Fruit fly (Drosophila melanogaster) whole organism, embryonic: ENCODE measurements around the gene CG9444.
A peak's percentile ranks its signal among the peaks of the same experiment; 100 is the strongest.

Experiments used
- Atf3 ChIP-seq: fragments of 200-800 bp; sonication (Bioruptor generic); optimal IDR thresholded peaks from 3 replicates; lab custom pipeline; 2016; ENCODE audit warnings: missing biosample characterization, missing genetic modification characterization
- Atf6 ChIP-seq: fragments of 200-800 bp; sonication (Bioruptor generic); IDR thresholded peaks from 2 replicates; pipeline ENCODE4 v1.3.6; 2022; ENCODE audit warnings: missing biosample characterization, missing genetic modification characterization
- Awh ChIP-seq: fragments of 200-800 bp; sonication (Bioruptor generic); IDR thresholded peaks from 2 replicates; pipeline ENCODE4, ENCODE4 v1.3.6; 2022; ENCODE audit warnings: missing biosample characterization, missing genetic modification characterization
- BEAF-32 ChIP-seq: fragments of 200-800 bp; sonication (Bioruptor generic); optimal IDR thresholded peaks from 3 replicates; lab custom pipeline; 2017; ENCODE audit warnings: missing biosample characterization, missing genetic modification characterization, mild to moderate bottlenecking, moderate library complexity, missing genetic modification reagents
- CG10565 ChIP-seq: fragments of 200-800 bp; sonication (Bioruptor generic); optimal IDR thresholded peaks from 3 replicates; lab custom pipeline; 2016; ENCODE audit warnings: missing biosample characterization, mild to moderate bottlenecking, missing genetic modification characterization
- CG12155 ChIP-seq: fragments of 200-800 bp; sonication (Bioruptor generic); optimal IDR thresholded peaks from 3 replicates; lab custom pipeline; 2016; ENCODE audit warnings: missing biosample characterization, missing genetic modification characterization
- CG12236 ChIP-seq: fragments of 200-800 bp; sonication (Bioruptor generic); optimal IDR thresholded peaks from 2 replicates; lab custom pipeline; 2016; ENCODE audit warnings: missing biosample characterization, missing genetic modification characterization
- CG13424 ChIP-seq: fragments of 200-800 bp; sonication (Bioruptor generic); optimal IDR thresholded peaks from 2 replicates; lab custom pipeline; 2019; ENCODE audit warnings: missing biosample characterization, mild to moderate bottlenecking, missing genetic modification characterization, moderate library complexity
- CG15479 ChIP-seq: fragments of 200-800 bp; sonication (Bioruptor generic); optimal IDR thresholded peaks from 3 replicates; lab custom pipeline; 2019; ENCODE audit warnings: missing biosample characterization, mild to moderate bottlenecking, missing genetic modification characterization, moderate library complexity
- CG16863 ChIP-seq: fragments of 200-800 bp; sonication (Bioruptor generic); optimal IDR thresholded peaks from 3 replicates; lab custom pipeline; 2016; ENCODE audit warnings: missing biosample characterization, missing genetic modification characterization
- CG17328 ChIP-seq: fragments of 200-800 bp; sonication (Bioruptor generic); IDR thresholded peaks from 2 replicates; pipeline ENCODE4 v1.3.6; 2022; ENCODE audit warnings: missing biosample characterization, missing genetic modification characterization
- CG18262 ChIP-seq: fragments of 200-800 bp; optimal IDR thresholded peaks from 3 replicates; lab custom pipeline; 2019; ENCODE audit warnings: missing biosample characterization, mild to moderate bottlenecking, missing genetic modification characterization, moderate library complexity
- CG1832 ChIP-seq: fragments of 200-800 bp; sonication (Bioruptor generic); optimal IDR thresholded peaks from 2 replicates; lab custom pipeline; 2017; ENCODE audit warnings: missing biosample characterization, mild to moderate bottlenecking, missing genetic modification characterization, inconsistent platforms
- CG18599 ChIP-seq: fragments of 200-800 bp; sonication (Bioruptor generic); optimal IDR thresholded peaks from 3 replicates; lab custom pipeline; 2017; ENCODE audit warnings: missing biosample characterization, missing genetic modification characterization, mild to moderate bottlenecking, moderate library complexity, missing genetic modification reagents
- CG2120 ChIP-seq: fragments of 200-800 bp; sonication (Bioruptor generic); optimal IDR thresholded peaks from 3 replicates; lab custom pipeline; 2016; ENCODE audit warnings: missing biosample characterization, missing genetic modification characterization
- CG31388 ChIP-seq: fragments of 200-800 bp; sonication (Bioruptor generic); optimal IDR thresholded peaks from 2 replicates; lab custom pipeline; 2016; ENCODE audit warnings: missing biosample characterization, missing genetic modification characterization
- CG32532 ChIP-seq: fragments of 200-800 bp; sonication (Bioruptor generic); IDR thresholded peaks from 2 replicates; pipeline ENCODE4 v1.3.6; 2022; ENCODE audit warnings: missing biosample characterization, missing genetic modification characterization
- CG6854 ChIP-seq: fragments of 200-800 bp; sonication (Bioruptor generic); optimal IDR thresholded peaks from 3 replicates; lab custom pipeline; 2017; ENCODE audit warnings: missing biosample characterization, mild to moderate bottlenecking, missing genetic modification characterization
- CG7271 ChIP-seq: fragments of 200-800 bp; sonication (Bioruptor generic); optimal IDR thresholded peaks from 2 replicates; lab custom pipeline; 2018; ENCODE audit warnings: missing biosample characterization, mild to moderate bottlenecking, missing genetic modification characterization, moderate library complexity
- CG7987 ChIP-seq: fragments of 200-800 bp; sonication (Bioruptor generic); optimal IDR thresholded peaks from 2 replicates; lab custom pipeline; 2018; ENCODE audit warnings: missing biosample characterization, mild to moderate bottlenecking, missing genetic modification characterization, moderate library complexity
- CG8478 ChIP-seq: fragments of >200 bp; optimal IDR thresholded peaks from 2 replicates; lab custom pipeline; 2018
- Dfd ChIP-seq, 2 experiments: fragments of >200 bp; optimal IDR thresholded peaks; 2 replicates each; lab custom pipeline; 2017; ENCODE audit warnings: missing biosample characterization in 2 of 2, missing genetic modification characterization in 2 of 2
- Dip3 ChIP-seq: fragments of 200-800 bp; sonication (Bioruptor generic); optimal IDR thresholded peaks from 3 replicates; lab custom pipeline; 2016; ENCODE audit warnings: missing biosample characterization, missing genetic modification characterization
- Ets65A ChIP-seq: fragments of 200-800 bp; sonication (Bioruptor generic); peaks from one replicate; lab custom pipeline; 2016; ENCODE audit warnings: missing biosample characterization, missing genetic modification characterization
- Fer3 ChIP-seq: fragments of 200-800 bp; sonication (Bioruptor generic); optimal IDR thresholded peaks from 2 replicates; lab custom pipeline; 2018; ENCODE audit warnings: missing biosample characterization, mild to moderate bottlenecking, missing genetic modification characterization, moderate library complexity
- HmgD ChIP-seq: fragments of 200-800 bp; sonication (Bioruptor generic); optimal IDR thresholded peaks from 3 replicates; lab custom pipeline; 2016; ENCODE audit warnings: missing biosample characterization, missing genetic modification characterization
- MTF-1 ChIP-seq: fragments of 200-800 bp; sonication (Bioruptor generic); optimal IDR thresholded peaks from 2 replicates; lab custom pipeline; 2018; ENCODE audit warnings: missing biosample characterization, mild to moderate bottlenecking, missing genetic modification characterization, borderline replicate concordance
- Mad ChIP-seq: fragments of 200-800 bp; sonication (Bioruptor generic); optimal IDR thresholded peaks from 2 replicates; lab custom pipeline; 2016; ENCODE audit warnings: missing biosample characterization, missing genetic modification characterization
- Meics ChIP-seq: fragments of 200-800 bp; sonication (Bioruptor generic); optimal IDR thresholded peaks from 2 replicates; lab custom pipeline; 2017; ENCODE audit warnings: missing biosample characterization, mild to moderate bottlenecking, missing genetic modification characterization
- Mes4 ChIP-seq: fragments of 200-800 bp; sonication (Bioruptor generic); optimal IDR thresholded peaks from 2 replicates; lab custom pipeline; 2016; ENCODE audit warnings: missing biosample characterization, missing genetic modification characterization
- Nf-YA ChIP-seq: fragments of 200-800 bp; sonication (Bioruptor generic); IDR thresholded peaks from 2 replicates; pipeline ENCODE4 v1.3.6; 2022; ENCODE audit warnings: missing biosample characterization, missing genetic modification characterization
- Poxn ChIP-seq: fragments of 200-800 bp; sonication (Bioruptor generic); IDR thresholded peaks from 2 replicates; pipeline ENCODE4 v1.3.6; 2022; ENCODE audit warnings: missing biosample characterization, missing genetic modification characterization
- Six4 ChIP-seq: fragments of 200-800 bp; sonication (Bioruptor generic); optimal IDR thresholded peaks from 2 replicates; lab custom pipeline; 2016; ENCODE audit warnings: missing biosample characterization, missing genetic modification characterization
- btn ChIP-seq: fragments of 200-800 bp; sonication (Bioruptor generic); optimal IDR thresholded peaks from 2 replicates; lab custom pipeline; 2016; ENCODE audit warnings: missing biosample characterization, missing genetic modification characterization
- cg ChIP-seq: fragments of 200-800 bp; sonication (Bioruptor generic); optimal IDR thresholded peaks from 3 replicates; lab custom pipeline; 2019; ENCODE audit warnings: missing biosample characterization, mild to moderate bottlenecking, missing genetic modification characterization, moderate library complexity
- corto ChIP-seq: fragments of 200-800 bp; sonication (Bioruptor generic); optimal IDR thresholded peaks from 2 replicates; lab custom pipeline; 2016; ENCODE audit warnings: missing biosample characterization, mild to moderate bottlenecking, missing genetic modification characterization, moderate library complexity
- dmrt99B ChIP-seq: fragments of 200-800 bp; sonication (Bioruptor generic); optimal IDR thresholded peaks from 2 replicates; lab custom pipeline; 2018; ENCODE audit warnings: missing biosample characterization, mild to moderate bottlenecking, missing genetic modification characterization, moderate library complexity
- emc ChIP-seq: fragments of 200-800 bp; sonication (Bioruptor generic); optimal IDR thresholded peaks from 2 replicates; lab custom pipeline; 2016; ENCODE audit warnings: missing biosample characterization, missing genetic modification characterization
- exex ChIP-seq: fragments of 200-800 bp; sonication (Bioruptor generic); optimal IDR thresholded peaks from 4 replicates; lab custom pipeline; 2018; ENCODE audit warnings: missing biosample characterization, mild to moderate bottlenecking, missing genetic modification characterization, moderate library complexity
- gce ChIP-seq: fragments of 200-800 bp; sonication (Bioruptor generic); IDR thresholded peaks from 3 replicates; pipeline ENCODE4 v1.3.6; 2022; ENCODE audit warnings: missing biosample characterization, missing genetic modification characterization
- kah ChIP-seq: fragments of 200-800 bp; sonication (Bioruptor generic); optimal IDR thresholded peaks from 2 replicates; lab custom pipeline; 2018; ENCODE audit warnings: missing biosample characterization, mild to moderate bottlenecking, missing genetic modification characterization
- kay ChIP-seq: fragments of 200-800 bp; sonication (Bioruptor generic); optimal IDR thresholded peaks from 2 replicates; lab custom pipeline; 2016; ENCODE audit warnings: missing biosample characterization, missing genetic modification characterization
- lola ChIP-seq, 3 experiments: fragments of >200 bp in 2 of 3; fragments of 200-800 bp in 1 of 3; sonication (Bioruptor generic) in 1 of 3; optimal IDR thresholded peaks; 2 replicates each; lab custom pipeline; 2017 to 2019; ENCODE audit warnings: missing biosample characterization in 3 of 3, missing genetic modification characterization in 3 of 3, mild to moderate bottlenecking in 1 of 3, moderate library complexity in 1 of 3
- mirr ChIP-seq: fragments of 200-800 bp; sonication (Bioruptor generic); optimal IDR thresholded peaks from 3 replicates; lab custom pipeline; 2018; ENCODE audit warnings: missing biosample characterization, mild to moderate bottlenecking, missing genetic modification characterization
- phol ChIP-seq: fragments of 200-800 bp; sonication (Bioruptor generic); optimal IDR thresholded peaks from 3 replicates; lab custom pipeline; 2018; ENCODE audit warnings: missing biosample characterization, mild to moderate bottlenecking, missing genetic modification characterization, moderate library complexity
- pnt ChIP-seq: fragments of 200-800 bp; sonication (Bioruptor generic); optimal IDR thresholded peaks from 3 replicates; lab custom pipeline; 2016; ENCODE audit warnings: missing biosample characterization, missing genetic modification characterization
- sc ChIP-seq, 3 experiments: fragments of >200 bp in 2 of 3; fragments of 200-800 bp in 1 of 3; sonication (Bioruptor generic) in 1 of 3; optimal IDR thresholded peaks; 2 replicates in 2 of 3; 3 replicates in 1 of 3; lab custom pipeline; 2017; ENCODE audit warnings: mild to moderate bottlenecking in 1 of 3, missing biosample characterization in 1 of 3, missing genetic modification characterization in 1 of 3, missing genetic modification reagents in 1 of 3
- tgo ChIP-seq: fragments of 200-800 bp; sonication (Bioruptor generic); IDR thresholded peaks from 3 replicates; pipeline ENCODE4 v1.3.6; 2022; ENCODE audit warnings: missing biosample characterization, missing genetic modification characterization
- tin ChIP-seq: fragments of 200-800 bp; sonication (Bioruptor generic); optimal IDR thresholded peaks from 3 replicates; lab custom pipeline; 2016; ENCODE audit warnings: missing biosample characterization, missing genetic modification characterization

Gene CG9444

DNA sequence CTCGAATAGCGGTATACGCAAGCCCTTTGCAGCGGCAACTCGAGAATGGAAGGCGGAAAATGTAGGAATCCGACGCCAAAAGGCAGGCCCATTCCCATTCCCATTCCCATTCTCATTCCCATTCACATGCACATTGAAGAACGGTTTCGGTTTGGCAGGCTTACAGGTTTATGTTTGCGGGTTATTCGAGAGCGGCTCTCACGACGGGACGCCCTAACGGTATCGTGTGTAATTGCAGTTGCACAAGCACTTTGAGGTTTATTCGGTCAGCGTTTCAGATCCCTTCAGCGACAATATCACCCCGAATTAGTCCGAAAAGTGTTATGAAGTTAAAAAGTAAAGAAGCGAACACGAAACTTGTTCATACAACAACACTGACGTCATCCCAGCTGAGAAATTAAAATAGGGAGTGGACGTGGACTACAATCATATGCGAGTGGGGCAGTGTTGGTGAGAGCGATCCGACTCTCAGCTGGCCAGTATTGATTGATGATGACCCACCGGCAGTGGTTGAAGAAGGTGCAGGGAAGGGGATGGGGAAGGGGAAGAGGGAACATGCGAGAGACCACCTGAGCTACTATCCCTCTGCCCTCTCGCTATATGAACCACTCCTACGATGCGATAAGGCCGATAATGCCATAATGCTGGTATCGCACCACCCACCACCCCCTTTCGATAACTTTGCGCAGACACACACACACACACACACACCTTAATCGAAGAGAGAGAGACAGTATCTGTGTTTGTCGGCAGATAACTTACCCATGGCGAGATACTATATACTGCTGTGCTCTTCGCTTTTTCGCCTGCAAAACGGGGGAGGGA is 20.3 kb upstream of the CG9444 start (continued):
- no peak for TF ChIP-seq corto (GFP tag; lab: Kevin White, UChicago)
- no peak for TF ChIP-seq CG7987
- no peak for TF ChIP-seq tin (GFP tag; lab: Kevin White, UChicago)
- TF ChIP-seq kay (GFP tag; lab: Kevin White, UChicago): peak; percentile 40
- no peak for TF ChIP-seq HmgD
- no peak for TF ChIP-seq sc (optimal IDR thresholded peaks at IDR 0.05; lab: Kevin White, UChicago)
- no peak for TF ChIP-seq sc (GFP tag; optimal IDR thresholded peaks at IDR 0.05; lab: Kevin White, UChicago)
- no peak for TF ChIP-seq Ets65A
- no peak for TF ChIP-seq Meics (GFP tag; lab: Kevin White, UChicago)
- no peak for TF ChIP-seq CG32532
- TF ChIP-seq gce (GFP tag; lab: Robert Waterston, UW): no peak
- no peak for TF ChIP-seq Awh (GFP tag; lab: Robert Waterston, UW)
- peak; percentile 98 for TF ChIP-seq cg (GFP tag; lab: Kevin White, UChicago)
- TF ChIP-seq Nf-YA (GFP tag; lab: Robert Waterston, UW): no peak
- no peak for TF ChIP-seq CG12155 (GFP tag; lab: Kevin White, UChicago)
- TF ChIP-seq CG12236 (GFP tag; lab: Kevin White, UChicago): no peak
- TF ChIP-seq exex (tag; lab: Kevin White, UChicago): peak; percentile 82
- no peak for TF ChIP-seq Fer3 (tag; lab: Kevin White, UChicago)
- TF ChIP-seq kah (GFP tag; lab: Kevin White, UChicago): peak; percentile 62
- no peak for TF ChIP-seq CG17328 (GFP tag; lab: Robert Waterston, UW)
- TF ChIP-seq lola (GFP tag; optimal IDR thresholded peaks at IDR 0.05; lab: Kevin White, UChicago): no peak
- peak; percentile 81 for TF ChIP-seq CG8478
- no peak for TF ChIP-seq dmrt99B
- TF ChIP-seq CG15479 (GFP tag; lab: Kevin White, UChicago): peak; percentile 91
- no peak for TF ChIP-seq emc (GFP tag; lab: Kevin White, UChicago)
- no peak for TF ChIP-seq CG7271 (tag; lab: Kevin White, UChicago)
- no peak for TF ChIP-seq Six4 (GFP tag; lab: Kevin White, UChicago)
- TF ChIP-seq MTF-1 (GFP tag; lab: Kevin White, UChicago): no peak
- no peak for TF ChIP-seq tgo (GFP tag; lab: Robert Waterston, UW)
- TF ChIP-seq Poxn (GFP tag; lab: Robert Waterston, UW): no peak
- TF ChIP-seq CG16863 (GFP tag; lab: Kevin White, UChicago): no peak
- no peak for TF ChIP-seq CG18599 (GFP tag; lab: Kevin White, UChicago)
- no peak for TF ChIP-seq CG13424 (tag; lab: Kevin White, UChicago)
- TF ChIP-seq CG18262 (tag; lab: Kevin White, UChicago): no peak
- TF ChIP-seq CG1832 (GFP tag; lab: Kevin White, UChicago): no peak
- TF ChIP-seq CG6854 (GFP tag; lab: Kevin White, UChicago): no peak
- no peak for TF ChIP-seq Atf6 (GFP tag; lab: Robert Waterston, UW)
- no peak for TF ChIP-seq Mad (GFP tag; lab: Kevin White, UChicago)
- no peak for TF ChIP-seq phol (tag; lab: Kevin White, UChicago)
- TF ChIP-seq mirr: peak; percentile 90
- TF ChIP-seq pnt: no peak
- no peak for TF ChIP-seq CG31388 (GFP tag; lab: Kevin White, UChicago)
- TF ChIP-seq Dfd (GFP tag; optimal IDR thresholded peaks at IDR 0.05; lab: Kevin White, UChicago): no peak
- no peak for TF ChIP-seq Mes4 (GFP tag; lab: Kevin White, UChicago)
- TF ChIP-seq CG2120: peak; percentile 44
- TF ChIP-seq Atf3 (GFP tag; lab: Kevin White, UChicago): peak; percentile 34
- TF ChIP-seq CG10565: no peak
- no peak for TF ChIP-seq Dip3 (GFP tag; lab: Kevin White, UChicago)
- TF ChIP-seq btn (GFP tag; lab: Kevin White, UChicago): no peak
- no peak for TF ChIP-seq BEAF-32 (GFP tag; lab: Kevin White, UChicago)
